Worm (Caenorhabditis elegans): ENCODE measurements around the gene his-37.

- TF ChIP-seq elt-1 (tag; optimal IDR thresholded peaks at IDR 0.05; ENCODE audit: borderline replicate concordance, insufficient read depth): no peak
- TF ChIP-seq nhr-2 (tag; optimal IDR thresholded peaks at IDR 0.05): no peak
- TF ChIP-seq bed-3 (GFP tag; optimal IDR thresholded peaks at IDR 0.05): no peak
- TF ChIP-seq sptf-1 (tag; optimal IDR thresholded peaks at IDR 0.05): no peak
- no peak for TF ChIP-seq elt-3 (tag; optimal IDR thresholded peaks at IDR 0.05)
- no peak for TF ChIP-seq snpc-4 (tag; optimal IDR thresholded peaks at IDR 0.05)
- no peak for TF ChIP-seq ztf-11 (tag; optimal IDR thresholded peaks at IDR 0.05)
- no peak for TF ChIP-seq unc-120 (tag; optimal IDR thresholded peaks at IDR 0.05; ENCODE audit: poor library complexity, severe bottlenecking)
- no peak for TF ChIP-seq unc-62 (GFP tag; optimal IDR thresholded peaks at IDR 0.05)
- TF ChIP-seq nhr-237 (tag; optimal IDR thresholded peaks at IDR 0.05): no peak
- no peak for TF ChIP-seq lin-32 (GFP tag; optimal IDR thresholded peaks at IDR 0.05)
- TF ChIP-seq lsy-2 (tag; optimal IDR thresholded peaks at IDR 0.05): no peak
- no peak for TF ChIP-seq sem-2 (GFP tag; optimal IDR thresholded peaks at IDR 0.05)
These were observed 9.8 kb downstream of the his-37 start for ce11 chrV:9556668-9557067.
